Fruit fly (Drosophila melanogaster): Measurements from ENCODE around the gene CG5274.
A peak's percentile ranks its signal among the peaks of the same experiment; 100 is the strongest.

Gene CG5274

dm6 chr3L:20398243-20399222 lies 28.9 kb downstream of the CG5274 start (continued):
- TF ChIP-seq CG6791 (GFP tag; IDR thresholded peaks at IDR 0.05; ENCODE audit: partially characterized antibody) (no peak), Chrac-16 (GFP tag; optimal IDR thresholded peaks at IDR 0.05) (peak; percentile 71), CG6689 (GFP tag; IDR thresholded peaks at IDR 0.05) (peak; percentile 84), CG11723 (GFP tag; optimal IDR thresholded peaks at IDR 0.05) (peak; percentile 82), CG7963 (GFP tag; IDR thresholded peaks at IDR 0.05; ENCODE audit: partially characterized antibody) (no peak), pros (GFP tag; optimal IDR thresholded peaks at IDR 0.05) (no peak), chn (GFP tag; optimal IDR thresholded peaks at IDR 0.05) (peak; percentile 73), Bdp1 (GFP tag; optimal IDR thresholded peaks at IDR 0.05) (peak; percentile 63), Atf6 (GFP tag; IDR thresholded peaks at IDR 0.05) (peak; percentile 84), CG10147 (GFP tag; optimal IDR thresholded peaks at IDR 0.05) (peak; percentile 81), ranshi (GFP tag; IDR thresholded peaks at IDR 0.05) (peak; percentile 72; the same call in 1 of the 2 replicates), CG12659 (GFP tag; optimal IDR thresholded peaks at IDR 0.05) (peak; percentile 90), Ets65A (GFP tag) (peak; percentile 91), CG9797 (GFP tag; optimal IDR thresholded peaks at IDR 0.05) (peak; percentile 13), lola (GFP tag; optimal IDR thresholded peaks at IDR 0.05) (peak in 1 of 3 experiments; percentile 81), ac (GFP tag; optimal IDR thresholded peaks at IDR 0.05) (peak; percentile 35), CG10321 (GFP tag; IDR thresholded peaks at IDR 0.05) (peak; percentile 40; the same call in 1 of the 2 replicates), Abd-B (GFP tag; optimal IDR thresholded peaks at IDR 0.05) (peak; percentile 69), grn (GFP tag; optimal IDR thresholded peaks at IDR 0.05) (peak; percentile 54), Camta (GFP tag; optimal IDR thresholded peaks at IDR 0.05) (peak; percentile 60), CG18011 (GFP tag; optimal IDR thresholded peaks at IDR 0.05) (peak; percentile 68), CG34224 (GFP tag; IDR thresholded peaks at IDR 0.05; ENCODE audit: partially characterized antibody) (0 out of 3 replicates have a peak, but pooled peaks have one; percentile 5), lmd (GFP tag; IDR thresholded peaks at IDR 0.05) (peak; percentile 85), CG43689 (GFP tag; IDR thresholded peaks at IDR 0.05) (0 out of 2 replicates have a peak, but pooled peaks have one; percentile 24), tin (GFP tag; optimal IDR thresholded peaks at IDR 0.05) (peak; percentile 80), dpn (GFP tag; optimal IDR thresholded peaks at IDR 0.05) (peak; percentile 77 to 84), CG31388 (GFP tag; optimal IDR thresholded peaks at IDR 0.05) (peak; percentile 67), Sin3A (optimal IDR thresholded peaks at IDR 0.05) (no peak), inv (GFP tag; IDR thresholded peaks at IDR 0.05; ENCODE audit: partially characterized antibody) (no peak), CG17328 (GFP tag; IDR thresholded peaks at IDR 0.05) (peak; percentile 62), CG1602 (GFP tag; optimal IDR thresholded peaks at IDR 0.05) (peak; percentile 85), CG34422 (GFP tag; IDR thresholded peaks at IDR 0.05) (peak; percentile 70; the same call in 2 of the 3 replicates), CG42726 (GFP tag; IDR thresholded peaks at IDR 0.05; ENCODE audit: partially characterized antibody) (no peak), Trl (optimal IDR thresholded peaks at IDR 0.05) (peak; percentile 51 to 67), Trl (GFP tag; optimal IDR thresholded peaks at IDR 0.05) (peak; percentile 65), CG15269 (tag; optimal IDR thresholded peaks at IDR 0.05) (peak; percentile 92), Hey (tag; optimal IDR thresholded peaks at IDR 0.05) (no peak), CG13894 (tag; optimal IDR thresholded peaks at IDR 0.05) (peak; percentile 67), YL-1 (GFP tag; optimal IDR thresholded peaks at IDR 0.05) (peak; percentile 31), slbo (GFP tag; IDR thresholded peaks at IDR 0.05) (peak; percentile 78), tgo (GFP tag; IDR thresholded peaks at IDR 0.05) (peak; percentile 79), CG17385 (GFP tag; optimal IDR thresholded peaks at IDR 0.05) (peak; percentile 86), gem (tag; optimal IDR thresholded peaks at IDR 0.05) (peak; percentile 94), H2.0 (GFP tag; IDR thresholded peaks at IDR 0.05) (peak; percentile 72), CG13624 (GFP tag; optimal IDR thresholded peaks at IDR 0.05) (peak; percentile 75), Doc3 (GFP tag; IDR thresholded peaks at IDR 0.05; ENCODE audit: partially characterized antibody) (no peak), CG6813 (GFP tag; optimal IDR thresholded peaks at IDR 0.05) (peak; percentile 67), aop (GFP tag; IDR thresholded peaks at IDR 0.05) (no peak)

Measured in whole organism, embryonic.